Fruit fly (Drosophila melanogaster) whole organism, adult: ENCODE data around the gene rb.

Experiments
- CG11617 ChIP-seq: fragments of 200-800 bp; sonication (Bioruptor generic); optimal IDR thresholded peaks from 2 replicates; lab custom pipeline; 2017; ENCODE audit warnings: mild to moderate bottlenecking, missing biosample characterization, missing genetic modification reagents, missing genetic modification characterization
- CG12768 ChIP-seq: fragments of 200-800 bp; sonication (Bioruptor generic); optimal IDR thresholded peaks from 2 replicates; lab custom pipeline; 2017; ENCODE audit warnings: missing biosample characterization, missing genetic modification characterization, mild to moderate bottlenecking, moderate library complexity, missing genetic modification reagents
- CG14711 ChIP-seq: fragments of 200-800 bp; sonication (Bioruptor generic); optimal IDR thresholded peaks from 2 replicates; lab custom pipeline; 2018; ENCODE audit warnings: missing biosample characterization, mild to moderate bottlenecking, missing genetic modification characterization, moderate library complexity
- CG1620 ChIP-seq: fragments of 200-800 bp; sonication (Bioruptor generic); optimal IDR thresholded peaks from 2 replicates; lab custom pipeline; 2016; ENCODE audit warnings: missing biosample characterization, missing genetic modification characterization
- CG33017 ChIP-seq: fragments of 200-800 bp; sonication (Bioruptor generic); optimal IDR thresholded peaks from 2 replicates; lab custom pipeline; 2018; ENCODE audit warnings: missing biosample characterization, mild to moderate bottlenecking, missing genetic modification characterization, moderate library complexity
- CG5204 ChIP-seq: fragments of 200-800 bp; sonication (Bioruptor generic); optimal IDR thresholded peaks from 2 replicates; lab custom pipeline; 2016; ENCODE audit warnings: missing biosample characterization, missing genetic modification characterization
- CG7045 ChIP-seq: fragments of 200-800 bp; sonication (Bioruptor generic); optimal IDR thresholded peaks from 2 replicates; lab custom pipeline; 2017; ENCODE audit warnings: missing biosample characterization, mild to moderate bottlenecking, missing genetic modification characterization
- CG7101 ChIP-seq: fragments of 200-800 bp; sonication (Bioruptor generic); optimal IDR thresholded peaks from 2 replicates; lab custom pipeline; 2018; ENCODE audit warnings: missing biosample characterization, mild to moderate bottlenecking, missing genetic modification characterization, moderate library complexity
- Clk ChIP-seq: fragments of 200-800 bp; sonication (Bioruptor generic); optimal IDR thresholded peaks from 2 replicates; lab custom pipeline; 2017; ENCODE audit warnings: missing biosample characterization, missing genetic modification characterization
- Crg-1 ChIP-seq: fragments of 200-800 bp; sonication (Bioruptor generic); optimal IDR thresholded peaks from 2 replicates; lab custom pipeline; 2016; ENCODE audit warnings: missing biosample characterization, missing genetic modification characterization
- Hr96 ChIP-seq: fragments of 200-800 bp; sonication (Bioruptor generic); optimal IDR thresholded peaks from 2 replicates; lab custom pipeline; 2016; ENCODE audit warnings: missing biosample characterization, missing genetic modification characterization
- Mnt ChIP-seq: fragments of 200-800 bp; sonication (Bioruptor generic); optimal IDR thresholded peaks from 2 replicates; lab custom pipeline; 2016; ENCODE audit warnings: missing biosample characterization, mild to moderate bottlenecking, missing genetic modification characterization
- bab1 ChIP-seq: fragments of 200-800 bp; sonication (Bioruptor generic); optimal IDR thresholded peaks from 3 replicates; lab custom pipeline; 2019; ENCODE audit warnings: missing biosample characterization, mild to moderate bottlenecking, missing genetic modification characterization, moderate library complexity
- cic ChIP-seq: fragments of 200-800 bp; sonication (Bioruptor generic); optimal IDR thresholded peaks from 2 replicates; lab custom pipeline; 2017; ENCODE audit warnings: missing biosample characterization, mild to moderate bottlenecking, missing genetic modification characterization, moderate library complexity
- cnc ChIP-seq, 2 experiments: fragments of >200 bp; optimal IDR thresholded peaks; 2 replicates each; lab custom pipeline; 2017
- kay ChIP-seq: fragments of 200-800 bp; sonication (Bioruptor generic); peaks from one replicate; lab custom pipeline; 2016; ENCODE audit warnings: missing biosample characterization, missing genetic modification characterization, borderline replicate concordance
- ovo ChIP-seq: fragments of 200-800 bp; sonication (Bioruptor generic); optimal IDR thresholded peaks from 2 replicates; lab custom pipeline; 2016; ENCODE audit warnings: missing biosample characterization, missing genetic modification characterization
- pad ChIP-seq: fragments of 200-800 bp; sonication (Bioruptor generic); optimal IDR thresholded peaks from 3 replicates; lab custom pipeline; 2017; ENCODE audit warnings: missing biosample characterization, missing genetic modification characterization, mild to moderate bottlenecking, moderate library complexity, missing genetic modification reagents
- tj ChIP-seq: fragments of 200-800 bp; sonication (Bioruptor generic); optimal IDR thresholded peaks from 3 replicates; lab custom pipeline; 2017; ENCODE audit warnings: missing biosample characterization, mild to moderate bottlenecking, missing genetic modification characterization, moderate library complexity
- toe ChIP-seq: fragments of 200-800 bp; sonication (Bioruptor generic); optimal IDR thresholded peaks from 2 replicates; lab custom pipeline; 2016; ENCODE audit warnings: missing biosample characterization, missing genetic modification characterization

The rb gene

dm6 chrX:4555833-4556232 is 15.4 kb upstream of the rb start:
- TF ChIP-seq CG5204 (GFP tag; lab: Kevin White, UChicago) (no peak), Mnt (no peak), tj (no peak), Clk (GFP tag; lab: Kevin White, UChicago) (no peak), cnc (optimal IDR thresholded peaks at IDR 0.05; lab: Kevin White, UChicago) (no peak), CG7045 (GFP tag; lab: Kevin White, UChicago) (no peak), CG7101 (no peak), bab1 (GFP tag; lab: Kevin White, UChicago) (no peak), ovo (GFP tag; lab: Kevin White, UChicago) (no peak), kay (GFP tag; lab: Kevin White, UChicago) (no peak), CG12768 (no peak), toe (no peak)

dm6 chrX:4554718-4555117 is 14.3 kb upstream of the rb start:
- no peak for TF ChIP-seq cic (GFP tag; lab: Kevin White, UChicago)
- no peak for TF ChIP-seq kay (GFP tag; lab: Kevin White, UChicago)
- no peak for TF ChIP-seq CG33017
- no peak for TF ChIP-seq CG1620 (GFP tag; lab: Kevin White, UChicago)
- TF ChIP-seq CG5204 (GFP tag; lab: Kevin White, UChicago), result no peak
- no peak for TF ChIP-seq Clk (GFP tag; lab: Kevin White, UChicago)
- TF ChIP-seq bab1 (GFP tag; lab: Kevin White, UChicago), result no peak
- TF ChIP-seq tj, result no peak
- TF ChIP-seq ovo (GFP tag; lab: Kevin White, UChicago), result no peak
- no peak for TF ChIP-seq CG7045 (GFP tag; lab: Kevin White, UChicago)
- TF ChIP-seq Hr96 (GFP tag; lab: Kevin White, UChicago), result no peak
- TF ChIP-seq CG11617 (GFP tag; lab: Kevin White, UChicago), result no peak
- TF ChIP-seq pad, result no peak
- TF ChIP-seq Crg-1 (GFP tag; lab: Kevin White, UChicago), result no peak
- TF ChIP-seq CG12768, result no peak
- TF ChIP-seq toe, result no peak

- TF ChIP-seq CG5204 (GFP tag; lab: Kevin White, UChicago) (no peak), CG7045 (GFP tag; lab: Kevin White, UChicago) (no peak), pad (peak; percentile 70), ovo (GFP tag; lab: Kevin White, UChicago) (peak; percentile 52), cic (GFP tag; lab: Kevin White, UChicago) (no peak), CG14711 (tag; lab: Kevin White, UChicago) (peak; percentile 55), CG33017 (no peak), bab1 (GFP tag; lab: Kevin White, UChicago) (peak; percentile 73), tj (peak; percentile 12), Crg-1 (GFP tag; lab: Kevin White, UChicago) (peak; percentile 77), Clk (GFP tag; lab: Kevin White, UChicago) (no peak), kay (GFP tag; lab: Kevin White, UChicago) (no peak), cnc (optimal IDR thresholded peaks at IDR 0.05; lab: Kevin White, UChicago) (no peak), CG11617 (GFP tag; lab: Kevin White, UChicago) (peak; percentile 1), toe (no peak), CG1620 (GFP tag; lab: Kevin White, UChicago) (peak; percentile 85), Hr96 (GFP tag; lab: Kevin White, UChicago) (no peak), Mnt (peak; percentile 92), CG12768 (no peak), CG7101 (peak; percentile 69)
These were observed 13.6 kb upstream of the rb start, which contains the start of gene CG11444 for dm6 chrX:4553999-4554398. Gene CG11444 (minus strand): TSS chrX:4554398.

- TF ChIP-seq pad (no peak), bab1 (GFP tag; lab: Kevin White, UChicago) (peak; percentile 1), ovo (GFP tag; lab: Kevin White, UChicago) (no peak), Mnt (peak; percentile 35)
These were observed 11.3 kb upstream of the rb start, which contains the start of the genes CG11436 and CG3527 for dm6 chrX:4551717-4552116. Gene CG11436 (minus strand): TSS chrX:4551878. Gene CG3527 (plus strand): TSS chrX:4551973.

dm6 chrX:4548611-4549120 is 8.2 kb upstream of the rb start, which contains the start of the genes Usf and CG15912:
Gene Usf (minus strand): TSS chrX:4548794.
Gene CG15912 (plus strand): TSS chrX:4549070.
- TF ChIP-seq cnc (optimal IDR thresholded peaks at IDR 0.05; lab: Kevin White, UChicago) (no peak), ovo (GFP tag; lab: Kevin White, UChicago) (no peak), cic (GFP tag; lab: Kevin White, UChicago) (no peak), CG5204 (GFP tag; lab: Kevin White, UChicago) (no peak), kay (GFP tag; lab: Kevin White, UChicago) (no peak), bab1 (GFP tag; lab: Kevin White, UChicago) (peak; percentile 2), tj (peak; percentile 26)

dm6 chrX:4542353-4542752 is 1.9 kb upstream of the rb start, which contains the start of gene CG3568:
Gene CG3568 (plus strand): TSS chrX:4542630.
- TF ChIP-seq Mnt (no peak), Hr96 (GFP tag; lab: Kevin White, UChicago) (no peak), CG7045 (GFP tag; lab: Kevin White, UChicago) (no peak), pad (no peak), CG1620 (GFP tag; lab: Kevin White, UChicago) (no peak), CG12768 (no peak), tj (no peak), cic (GFP tag; lab: Kevin White, UChicago) (no peak), kay (GFP tag; lab: Kevin White, UChicago) (no peak), Crg-1 (GFP tag; lab: Kevin White, UChicago) (no peak), CG33017 (no peak), CG7101 (no peak), cnc (optimal IDR thresholded peaks at IDR 0.05; lab: Kevin White, UChicago) (no peak), toe (no peak), CG11617 (GFP tag; lab: Kevin White, UChicago) (no peak), bab1 (GFP tag; lab: Kevin White, UChicago) (no peak), Clk (GFP tag; lab: Kevin White, UChicago) (no peak), CG5204 (GFP tag; lab: Kevin White, UChicago) (no peak)
